Fruit fly (Drosophila melanogaster): ENCODE results near the gene CG17855.

Gene CG17855

DNA sequence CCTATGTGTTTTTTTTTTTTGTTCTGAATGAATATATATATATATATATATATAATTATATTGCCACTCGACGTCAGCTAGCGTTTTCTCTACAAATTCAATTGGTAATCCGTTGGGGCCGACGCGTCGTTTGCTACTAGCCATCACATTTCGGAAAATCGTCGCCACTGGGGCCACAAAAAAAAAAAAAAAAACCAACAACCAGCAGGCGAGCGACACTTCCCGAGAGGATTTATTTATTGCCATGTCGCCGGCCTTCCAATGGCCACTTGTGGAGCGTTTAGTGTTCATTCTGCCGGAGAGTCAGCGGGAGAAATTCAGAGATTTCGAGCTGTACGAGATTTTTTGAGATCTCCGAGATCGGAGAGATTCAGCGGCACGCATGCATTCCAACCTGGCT is 10.6 kb downstream of the CG17855 start:
- no peak for TF ChIP-seq noc (tag; optimal IDR thresholded peaks at IDR 0.05)

DNA sequence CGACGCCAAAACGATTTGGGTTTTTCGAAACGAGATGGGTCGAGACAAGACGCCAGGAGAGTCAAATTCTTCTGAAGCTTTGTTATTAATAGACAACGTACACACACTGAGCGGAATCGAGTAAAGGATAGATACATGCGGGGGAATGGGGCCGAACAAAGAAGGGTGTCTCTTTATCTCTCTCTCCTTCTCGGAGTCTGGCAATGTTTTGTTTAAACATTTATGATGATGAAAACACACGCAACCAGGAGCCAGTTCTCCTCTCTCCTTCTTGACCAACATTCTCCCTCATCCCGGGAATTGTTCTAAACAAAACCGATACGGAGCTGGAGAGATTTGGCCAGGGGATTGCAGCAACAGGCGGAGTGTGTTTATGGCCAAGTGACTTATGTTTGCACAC is 17.5 kb downstream of the CG17855 start:
- TF ChIP-seq noc (tag; optimal IDR thresholded peaks at IDR 0.05) = no peak

DNA sequence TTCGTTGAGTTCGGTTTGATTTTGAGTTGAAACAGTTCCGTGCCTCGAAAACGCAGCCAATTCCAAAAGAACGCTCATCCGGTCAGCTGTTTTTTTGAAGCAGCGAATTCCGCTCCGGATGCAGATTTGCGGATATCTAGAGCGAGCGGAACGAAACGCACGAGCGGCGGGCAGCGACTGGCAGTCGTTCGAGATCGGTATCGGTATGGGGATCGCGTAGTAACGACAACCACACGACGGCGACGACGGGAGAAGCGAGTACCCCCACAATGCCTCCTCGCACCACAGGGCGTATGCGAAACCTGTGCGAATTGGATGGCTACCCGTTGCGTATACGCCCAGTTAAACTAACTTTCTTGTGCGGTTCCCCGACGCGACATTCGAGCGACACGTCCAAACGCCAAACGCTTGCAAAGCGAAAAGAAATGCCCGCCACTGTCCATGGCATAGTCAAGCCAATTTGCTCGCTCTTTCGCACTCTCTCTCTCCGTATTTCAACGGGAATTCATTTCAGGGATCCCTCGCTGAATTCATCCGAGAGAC is 19.8 kb downstream of the CG17855 start:
- no peak for TF ChIP-seq noc (tag; optimal IDR thresholded peaks at IDR 0.05)

DNA sequence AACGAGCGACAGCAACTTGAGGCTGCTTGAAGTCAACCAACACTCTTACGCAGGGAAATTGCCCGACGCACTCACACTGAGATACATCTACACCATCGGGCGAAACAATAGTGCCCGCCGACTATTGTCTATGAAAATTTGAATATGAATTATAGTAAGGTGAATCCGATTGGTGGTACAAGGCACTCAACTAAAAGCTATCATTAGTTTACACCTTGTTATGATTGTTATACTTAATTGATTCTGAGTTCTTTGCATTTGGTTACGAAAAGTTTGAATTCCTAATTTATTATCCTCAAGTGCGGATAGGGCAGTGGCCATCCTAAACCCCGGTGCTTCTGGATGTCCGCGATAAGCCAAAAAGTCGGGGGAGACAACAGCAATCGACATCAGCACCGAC is 22.4 kb downstream of the CG17855 start:
- TF ChIP-seq noc (tag; optimal IDR thresholded peaks at IDR 0.05) = no peak

DNA sequence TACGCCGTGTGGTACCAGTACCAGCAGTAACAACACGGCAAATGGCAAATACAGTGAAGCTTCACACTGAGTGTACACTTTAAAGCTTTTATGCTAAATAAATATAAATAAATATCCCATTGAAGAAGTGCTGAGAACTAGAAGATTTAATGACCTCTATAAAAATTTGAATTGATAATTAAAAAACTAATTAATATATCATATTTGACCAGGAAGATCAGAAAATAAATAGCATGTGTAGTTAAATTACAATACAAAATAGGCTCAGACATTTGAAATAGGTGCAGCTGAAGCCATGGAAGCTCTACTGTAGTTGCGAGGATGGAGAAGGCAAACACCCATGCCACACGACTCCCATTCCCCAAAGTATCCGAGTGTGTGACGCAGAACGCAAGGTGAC is 24.2 kb downstream of the CG17855 start:
- TF ChIP-seq noc (tag; optimal IDR thresholded peaks at IDR 0.05) = peak; percentile 18

DNA sequence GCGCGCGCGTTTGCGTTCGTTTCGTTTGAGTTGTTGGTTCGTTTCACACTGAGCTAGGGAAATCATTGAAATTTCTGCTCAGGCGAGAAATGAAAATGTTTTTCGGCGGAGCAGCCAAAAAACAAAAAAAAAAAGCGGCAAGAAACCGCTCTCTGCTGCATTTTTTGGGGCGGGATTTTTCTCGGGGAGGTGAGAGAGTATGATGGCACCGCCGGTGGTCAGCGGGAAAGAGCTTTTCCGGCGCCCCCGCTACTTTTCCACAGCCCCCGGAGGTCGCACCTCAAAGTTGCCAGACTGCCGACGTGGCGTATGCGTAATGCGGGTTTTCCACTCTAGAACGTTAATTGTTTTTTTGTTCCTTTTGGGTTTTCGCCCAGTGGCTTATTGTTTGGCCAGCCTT is 25.1 kb downstream of the CG17855 start, which contains the start of gene CG46468:
CG46468 (minus strand) TSS at position 52 of the 400 bp plus-strand sequence.
- TF ChIP-seq noc (tag; optimal IDR thresholded peaks at IDR 0.05) = no peak

DNA sequence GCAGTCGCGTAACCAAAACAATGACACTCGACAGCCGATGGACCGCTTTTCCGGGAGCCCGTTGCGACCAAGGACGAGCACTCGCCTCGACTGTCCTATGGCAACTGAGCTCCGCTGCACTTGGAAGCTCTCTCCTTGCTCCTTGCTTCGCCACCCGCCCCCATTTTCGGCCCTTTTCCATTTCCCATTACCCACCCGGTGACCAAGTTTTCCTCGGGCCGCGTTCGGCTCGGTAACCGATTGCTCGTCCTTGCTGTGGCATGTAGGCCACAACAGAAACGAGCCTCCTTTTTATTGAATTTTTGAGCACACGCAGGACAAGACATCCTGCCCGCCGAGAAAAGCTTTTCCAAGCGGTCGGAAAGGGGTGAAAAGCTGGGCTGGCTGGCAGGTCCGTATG is 26.3 kb downstream of the CG17855 start, which contains the start of gene jp:
jp (minus strand) TSS at position 95 of the 400 bp plus-strand sequence.
- TF ChIP-seq noc (tag; optimal IDR thresholded peaks at IDR 0.05) = no peak

DNA sequence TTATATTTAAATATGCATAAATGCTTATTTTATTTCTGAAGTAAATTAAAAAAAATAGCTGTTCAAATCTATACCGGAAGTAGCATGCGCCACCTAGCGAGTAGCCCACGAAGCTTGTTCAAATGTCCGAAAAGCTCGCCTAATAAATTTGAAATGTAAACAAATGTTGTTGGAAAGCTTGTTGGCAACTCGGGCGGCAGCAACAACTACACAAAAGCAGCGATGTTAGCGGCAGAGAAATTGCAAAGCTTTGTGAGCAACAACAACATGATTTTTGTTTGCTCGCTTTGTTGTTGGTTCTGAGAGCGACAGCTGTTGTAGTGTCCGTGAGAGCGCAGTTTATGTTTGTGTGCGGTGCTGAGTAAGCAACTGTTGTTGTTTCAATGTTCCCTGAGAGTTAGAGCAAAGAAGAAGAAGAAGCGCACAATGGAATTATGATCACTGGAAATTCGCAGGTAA is 27.1 kb downstream of the CG17855 start:
- peak; percentile 81 for TF ChIP-seq noc (tag; optimal IDR thresholded peaks at IDR 0.05)

DNA sequence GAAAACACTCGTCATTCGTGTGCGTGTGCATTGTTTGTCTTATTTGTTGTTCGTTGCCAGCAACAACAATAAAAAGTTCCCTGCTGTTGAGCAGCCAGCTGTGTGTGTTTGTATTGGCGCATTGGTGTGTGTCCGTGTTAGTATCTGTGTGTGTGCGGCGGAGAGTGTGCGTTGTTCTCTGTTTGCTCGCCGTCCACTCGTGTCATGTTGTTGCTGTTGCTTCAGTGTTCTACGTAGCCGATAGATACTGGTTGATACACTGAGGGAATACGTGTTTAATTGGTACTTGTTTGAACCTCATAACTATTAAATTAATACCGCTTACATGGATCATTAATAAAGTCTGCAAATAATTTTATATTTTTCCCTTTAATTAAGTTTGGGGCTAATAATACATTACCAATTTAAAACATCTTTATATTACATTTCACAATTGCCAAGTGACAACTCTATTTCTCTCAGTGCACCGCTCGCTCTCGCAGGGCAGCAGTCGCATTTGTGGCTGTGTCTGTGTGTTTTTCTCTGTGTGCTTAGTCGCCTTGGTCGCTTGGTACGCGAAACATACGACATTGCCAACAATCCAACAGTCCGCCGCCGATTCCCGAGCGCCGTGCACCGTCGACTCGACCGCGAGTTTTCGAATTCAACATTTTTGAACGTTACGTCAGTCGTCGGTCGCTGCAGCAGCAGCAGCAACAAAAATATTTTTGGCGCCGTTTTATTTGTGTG is 28.2 kb downstream of the CG17855 start, which contains the start of gene brwl:
brwl (plus strand) TSS at position 531 of the 729 bp plus-strand sequence.
- peak; percentile 99 for TF ChIP-seq noc (tag; optimal IDR thresholded peaks at IDR 0.05)

DNA sequence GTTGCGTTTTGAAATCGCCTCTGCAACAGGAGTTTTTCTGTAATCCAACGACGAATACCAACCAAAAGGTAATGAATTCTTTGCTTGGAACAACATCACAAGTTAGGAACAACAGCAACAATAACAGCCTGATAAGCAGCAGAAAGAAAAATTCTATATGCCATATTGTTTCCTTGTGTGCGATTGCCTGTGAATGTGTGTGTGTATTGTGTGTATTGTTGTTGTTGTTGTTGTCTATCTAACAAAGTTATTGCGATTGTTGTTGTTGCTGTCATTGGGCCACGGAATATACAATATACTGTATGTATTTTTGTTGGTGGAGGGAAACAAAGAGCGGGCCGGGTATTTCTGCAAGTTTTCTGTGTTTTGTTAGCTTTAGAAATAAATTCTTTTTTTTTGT is 28.8 kb downstream of the CG17855 start:
- TF ChIP-seq noc (tag; optimal IDR thresholded peaks at IDR 0.05) = no peak

DNA sequence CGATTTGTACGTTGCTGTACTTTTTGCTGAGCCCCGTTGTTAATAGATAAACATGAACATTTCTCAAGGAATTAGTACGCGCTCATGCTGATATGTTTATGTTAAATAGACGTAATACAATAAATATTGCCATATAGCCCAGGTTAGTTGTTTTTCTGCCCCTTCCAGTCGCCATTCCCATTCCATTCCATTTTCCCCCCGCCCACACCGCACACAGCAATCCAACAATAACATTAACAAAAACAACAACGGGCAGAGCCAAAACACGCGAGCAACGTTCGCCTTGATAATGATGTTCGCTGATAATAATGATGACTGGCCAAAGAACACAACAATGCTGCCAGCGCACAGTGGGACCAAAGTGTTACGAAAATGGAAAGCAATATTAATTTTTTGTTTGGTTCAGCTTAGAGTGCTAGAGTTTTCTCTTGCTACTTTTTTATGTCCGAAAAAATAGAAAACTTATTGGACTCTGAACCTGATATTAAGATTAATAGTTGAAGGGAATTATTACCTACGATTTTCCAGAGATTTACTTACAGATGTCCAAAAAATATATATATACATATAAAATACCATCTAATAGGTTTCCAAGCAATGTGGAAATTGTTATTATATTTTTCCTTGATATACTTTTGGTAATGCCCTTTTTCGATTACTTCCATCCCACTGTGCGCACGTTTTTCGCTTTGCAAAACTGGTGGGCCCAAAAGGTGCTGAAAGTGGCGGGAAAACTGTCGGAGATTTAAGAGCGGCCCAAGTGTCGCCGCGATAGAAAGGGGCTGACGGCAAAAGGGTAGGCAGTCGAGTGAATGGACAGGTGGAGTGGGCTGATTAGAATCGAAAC is 29.5 kb downstream of the CG17855 start:
- peak; percentile 98 for TF ChIP-seq noc (tag; optimal IDR thresholded peaks at IDR 0.05)

DNA sequence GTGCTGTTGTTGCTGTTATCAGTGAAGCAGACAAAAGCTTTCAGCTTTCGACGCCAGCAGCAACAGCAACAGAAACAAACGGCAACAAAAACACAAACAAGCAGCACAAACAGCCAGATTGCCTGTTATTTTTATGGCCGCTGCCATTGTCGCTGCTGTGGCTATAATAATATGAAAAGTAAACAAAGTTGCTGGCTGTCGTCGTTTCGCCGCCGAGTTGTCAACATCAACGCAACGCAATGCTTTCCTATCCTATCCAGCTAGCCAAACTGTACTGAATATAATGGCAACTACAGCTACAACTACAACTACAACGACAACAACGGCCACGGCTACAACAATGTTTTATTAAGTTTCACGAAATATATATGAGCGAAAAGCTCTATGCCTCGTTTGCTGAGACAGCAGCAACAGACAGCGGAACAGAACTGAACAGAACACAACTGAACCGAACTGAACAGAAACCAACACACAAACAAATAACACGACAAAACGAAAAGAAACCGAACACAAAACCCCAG is 30.4 kb downstream of the CG17855 start:
- no peak for TF ChIP-seq noc (tag; optimal IDR thresholded peaks at IDR 0.05)

DNA sequence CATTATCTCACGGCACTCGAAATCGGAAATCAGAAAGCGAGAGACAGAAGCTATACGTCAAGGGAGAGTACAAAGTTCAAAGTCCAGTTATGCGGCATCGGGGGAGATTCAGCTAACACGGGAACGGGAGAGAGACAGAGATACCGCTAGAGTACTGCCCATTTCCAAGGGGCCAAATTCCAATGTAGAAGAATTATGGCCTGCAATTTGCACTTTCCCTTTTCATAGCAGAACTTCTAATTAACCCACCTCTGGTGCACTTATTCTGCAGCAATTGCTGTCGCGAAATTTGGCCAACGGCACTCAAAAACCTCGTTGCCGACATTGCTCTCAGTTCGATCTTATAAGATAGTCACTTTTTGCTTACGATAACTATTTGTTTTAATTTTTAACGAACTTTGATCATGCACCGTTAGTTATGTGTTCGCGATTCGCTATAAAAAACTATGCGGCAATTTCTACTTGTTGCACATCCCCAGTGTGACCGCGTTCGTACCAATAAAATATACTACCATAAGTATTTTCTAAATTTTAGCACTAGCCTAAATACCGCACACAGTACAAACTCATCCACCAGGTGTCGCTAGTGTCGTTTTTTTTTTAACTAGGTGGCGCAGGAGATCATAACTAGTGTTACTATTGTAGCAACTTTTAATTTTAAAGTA is 36.1 kb downstream of the CG17855 start, which contains the start of gene Mtpalpha:
Mtpalpha (minus strand) TSS at position 501 of the 665 bp plus-strand sequence.
- peak; percentile 67 for TF ChIP-seq noc (tag; optimal IDR thresholded peaks at IDR 0.05)

DNA sequence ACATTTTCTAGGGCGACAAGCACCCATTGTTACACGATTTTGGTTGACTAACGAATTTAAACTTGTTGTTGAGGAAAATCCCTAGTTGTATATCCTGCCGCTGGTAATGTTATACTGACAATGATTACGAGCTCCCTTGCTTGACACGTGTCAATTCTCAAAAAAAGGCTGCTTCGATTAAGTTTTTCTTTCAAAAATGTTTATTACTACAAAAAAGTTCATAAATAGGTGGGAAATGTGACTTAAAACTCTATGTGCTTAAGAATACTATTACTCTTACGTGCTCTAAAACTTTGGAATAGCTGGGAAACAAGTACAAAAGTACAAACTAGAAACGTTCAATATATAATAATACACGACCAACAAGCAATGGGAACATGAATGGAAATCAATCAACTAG is 39.2 kb downstream of the CG17855 start, which contains the start of gene CG31709:
CG31709 (minus strand) TSS at position 101 of the 400 bp plus-strand sequence.
- TF ChIP-seq noc (tag; optimal IDR thresholded peaks at IDR 0.05) = no peak

DNA sequence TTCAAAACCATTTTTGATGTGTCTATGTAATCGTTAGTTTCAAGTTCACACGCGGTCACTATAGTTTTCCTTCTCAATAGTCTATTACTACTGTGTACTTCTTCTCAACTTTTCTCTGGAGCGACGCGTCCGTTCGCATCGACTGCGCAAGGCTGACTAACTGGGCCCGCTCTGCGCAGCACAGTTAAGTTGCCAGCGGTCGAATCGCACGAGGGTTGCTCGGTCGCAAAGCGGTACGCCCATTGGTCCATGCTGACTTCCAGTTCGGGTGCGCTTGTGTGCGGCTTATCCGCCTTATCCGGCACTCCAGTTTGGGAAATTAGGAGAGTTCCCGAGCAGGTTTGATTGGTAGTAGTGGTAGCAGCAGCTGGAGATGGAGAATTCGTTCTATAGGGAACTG is 41.3 kb downstream of the CG17855 start, which contains the start of gene gcm:
gcm (minus strand) TSS at position 164 of the 400 bp plus-strand sequence.
- TF ChIP-seq noc (tag; optimal IDR thresholded peaks at IDR 0.05) = no peak

Measured in whole organism, larva.